Worm (Caenorhabditis elegans) whole organism, young adult: ENCODE results near the gene cpg-20.

Experiments used
- B0261.1 ChIP-seq: sonication (generic microtip); optimal IDR thresholded peaks from 2 replicates; lab custom pipeline; 2016; ENCODE audit warnings: mild to moderate bottlenecking, missing genetic modification characterization, moderate library complexity, missing compliant biosample characterization
- C06A6.2 ChIP-seq: fragments of 200-800 bp; sonication (Bioruptor generic); conservative IDR thresholded peaks from 2 replicates; pipeline ENCODE4 v1.3.6; 2022; ENCODE audit warnings: missing genetic modification characterization, missing compliant biosample characterization
- C17E4.6 ChIP-seq: fragments of 200-800 bp; sonication (Bioruptor generic); IDR thresholded peaks from 2 replicates; pipeline ENCODE4 v1.3.6; 2022; ENCODE audit warnings: missing genetic modification reagents, missing genetic modification characterization, missing compliant biosample characterization
- F23B12.7 ChIP-seq: sonication (generic microtip); optimal IDR thresholded peaks from 2 replicates; lab custom pipeline; 2017; ENCODE audit warnings: missing genetic modification characterization, mild to moderate bottlenecking, missing compliant biosample characterization, antibody characterized with exemption, moderate library complexity; ENCODE audit not compliant: insufficient read depth
- F55B11.4 ChIP-seq: sonication (generic microtip); optimal IDR thresholded peaks from 2 replicates; lab custom pipeline; 2016; ENCODE audit warnings: missing compliant biosample characterization, missing genetic modification characterization, borderline replicate concordance; ENCODE audit not compliant: insufficient read depth
- K11D2.4 ChIP-seq: fragments of 200-800 bp; sonication (Bioruptor generic); IDR thresholded peaks from 2 replicates; pipeline ENCODE4 v1.3.6; 2022; ENCODE audit warnings: missing genetic modification reagents, missing genetic modification characterization, missing compliant biosample characterization
- T07F8.4 ChIP-seq: sonication (generic microtip); optimal IDR thresholded peaks from 2 replicates; lab custom pipeline; 2016; ENCODE audit warnings: mild to moderate bottlenecking, missing genetic modification characterization, moderate library complexity, missing compliant biosample characterization
- Y67H2A.10 ChIP-seq: fragments of 200-800 bp; sonication (Bioruptor generic); conservative IDR thresholded peaks from 2 replicates; pipeline ENCODE4 v1.3.6; 2022; ENCODE audit warnings: missing genetic modification reagents, missing genetic modification characterization, missing compliant biosample characterization
- Y79H2A.3 ChIP-seq: fragments of 200-800 bp; sonication (Bioruptor generic); conservative IDR thresholded peaks from 2 replicates; pipeline ENCODE4 v1.3.6; 2022; ENCODE audit warnings: missing genetic modification reagents, missing genetic modification characterization, missing compliant biosample characterization
- atf-7 ChIP-seq: sonication (generic microtip); optimal IDR thresholded peaks from 2 replicates; lab custom pipeline; 2017; ENCODE audit warnings: mild to moderate bottlenecking, missing genetic modification characterization, missing compliant biosample characterization
- attf-5 ChIP-seq: fragments of 200-800 bp; sonication (Bioruptor generic); optimal IDR thresholded peaks from 2 replicates; lab custom pipeline; 2018; ENCODE audit warnings: mild to moderate bottlenecking, missing genetic modification characterization, missing compliant biosample characterization
- cebp-1 ChIP-seq, 2 experiments: fragments of 200-800 bp in 1 of 2; sonication (Bioruptor generic) in 1 of 2; sonication (generic microtip) in 1 of 2; IDR thresholded peaks in 1 of 2; optimal IDR thresholded peaks in 1 of 2; 2 replicates each; pipeline versions ENCODE4 v1.3.6 to Lab custom; 2017 to 2022; ENCODE audit warnings: missing compliant biosample characterization in 2 of 2, missing genetic modification characterization in 2 of 2, mild to moderate bottlenecking in 1 of 2, missing genetic modification reagents in 1 of 2, moderate library complexity in 1 of 2
- cebp-2 ChIP-seq: fragments of 200-800 bp; sonication (Bioruptor generic); IDR thresholded peaks from 2 replicates; pipeline ENCODE4 v1.3.6; 2022; ENCODE audit warnings: missing genetic modification characterization, missing compliant biosample characterization
- chd-7 ChIP-seq: sonication (generic microtip); optimal IDR thresholded peaks from 2 replicates; lab custom pipeline; 2016; ENCODE audit warnings: mild to moderate bottlenecking, missing genetic modification characterization, moderate library complexity, missing compliant biosample characterization
- die-1 ChIP-seq: sonication (generic microtip); optimal IDR thresholded peaks from 2 replicates; lab custom pipeline; 2016; ENCODE audit warnings: missing genotype, mild to moderate bottlenecking, missing genetic modification characterization, missing compliant biosample characterization
- dox-1 ChIP-seq: fragments of 200-800 bp; sonication (Bioruptor generic); IDR thresholded peaks from 2 replicates; pipeline ENCODE4 v1.3.6; 2022; ENCODE audit warnings: missing genetic modification reagents, missing genetic modification characterization, missing compliant biosample characterization
- egrh-3 ChIP-seq: fragments of 200-800 bp; sonication (Bioruptor generic); IDR thresholded peaks from 2 replicates; pipeline ENCODE4 v1.3.6; 2022; ENCODE audit warnings: missing genetic modification reagents, missing genetic modification characterization, missing compliant biosample characterization
- ets-4 ChIP-seq: fragments of 200-800 bp; sonication (Bioruptor generic); optimal IDR thresholded peaks from 2 replicates; lab custom pipeline; 2018; ENCODE audit warnings: mild to moderate bottlenecking, missing genetic modification characterization, missing compliant biosample characterization
- fkh-3 ChIP-seq: sonication (generic microtip); optimal IDR thresholded peaks from 2 replicates; lab custom pipeline; 2016; ENCODE audit warnings: mild to moderate bottlenecking, missing genetic modification characterization, missing compliant biosample characterization
- gei-17 ChIP-seq: fragments of 200-800 bp; sonication (Bioruptor generic); optimal IDR thresholded peaks from 2 replicates; lab custom pipeline; 2018; ENCODE audit warnings: mild to moderate bottlenecking, missing genetic modification characterization, missing compliant biosample characterization
- hmg-1.2 ChIP-seq: fragments of 200-800 bp; sonication (Bioruptor generic); IDR thresholded peaks from 2 replicates; pipeline ENCODE4 v1.3.6; 2022; ENCODE audit warnings: missing genetic modification reagents, missing genetic modification characterization, missing compliant biosample characterization
- hrde-1 ChIP-seq: sonication (generic microtip); optimal IDR thresholded peaks from 2 replicates; lab custom pipeline; 2016; ENCODE audit warnings: missing genetic modification characterization, mild to moderate bottlenecking, missing compliant biosample characterization, moderate library complexity, missing genotype, missing genetic modification reagents, borderline replicate concordance
- hsf-1 ChIP-seq: fragments of 200-800 bp; sonication (Bioruptor generic); IDR thresholded peaks from 2 replicates; pipeline ENCODE4 v1.3.6; 2022; ENCODE audit warnings: missing genetic modification reagents, missing genetic modification characterization, missing compliant biosample characterization
- lin-40 ChIP-seq: sonication (generic microtip); optimal IDR thresholded peaks from 2 replicates; lab custom pipeline; 2016; ENCODE audit warnings: missing genetic modification characterization, mild to moderate bottlenecking, missing compliant biosample characterization, missing genotype, missing genetic modification reagents
- lsl-1 ChIP-seq: fragments of 200-800 bp; sonication (Bioruptor generic); optimal IDR thresholded peaks from 2 replicates; lab custom pipeline; 2018; ENCODE audit warnings: mild to moderate bottlenecking, missing genetic modification characterization, moderate library complexity, missing compliant biosample characterization
- madf-3 ChIP-seq: fragments of 200-800 bp; sonication (Bioruptor generic); IDR thresholded peaks from 2 replicates; pipeline ENCODE4 v1.3.6; 2022; ENCODE audit warnings: missing genetic modification reagents, missing genetic modification characterization, missing compliant biosample characterization
- mel-28 ChIP-seq: sonication (generic microtip); optimal IDR thresholded peaks from 2 replicates; lab custom pipeline; 2016; ENCODE audit warnings: borderline replicate concordance, mild to moderate bottlenecking, missing genetic modification characterization, missing compliant biosample characterization
- nfya-1 ChIP-seq: sonication (generic microtip); optimal IDR thresholded peaks from 2 replicates; lab custom pipeline; 2017; ENCODE audit warnings: antibody characterized with exemption, missing compliant biosample characterization, missing genetic modification characterization, borderline replicate concordance; ENCODE audit not compliant: insufficient read depth
- nfya-2 ChIP-seq: fragments of 200-800 bp; sonication (Bioruptor generic); IDR thresholded peaks from 2 replicates; pipeline ENCODE4 v1.3.6; 2022; ENCODE audit warnings: missing genetic modification reagents, missing genetic modification characterization, missing compliant biosample characterization
- nhr-120 ChIP-seq: fragments of 200-800 bp; sonication (Bioruptor generic); IDR thresholded peaks from 2 replicates; pipeline ENCODE4 v1.3.6; 2022; ENCODE audit warnings: missing genetic modification characterization, missing compliant biosample characterization
- nhr-179 ChIP-seq: sonication (generic microtip); optimal IDR thresholded peaks from 2 replicates; lab custom pipeline; 2016; ENCODE audit warnings: mild to moderate bottlenecking, missing genetic modification characterization, missing compliant biosample characterization
- nhr-80 ChIP-seq: sonication (generic microtip); optimal IDR thresholded peaks from 2 replicates; lab custom pipeline; 2016; ENCODE audit warnings: missing genetic modification characterization, missing compliant biosample characterization
- nhr-90 ChIP-seq: sonication (generic microtip); optimal IDR thresholded peaks from 2 replicates; lab custom pipeline; 2016; ENCODE audit warnings: missing genotype, mild to moderate bottlenecking, missing genetic modification characterization, missing compliant biosample characterization
- rec-8 ChIP-seq, 2 experiments: sonication (generic microtip); optimal IDR thresholded peaks; 2 replicates each; lab custom pipeline; 2016; ENCODE audit warnings: mild to moderate bottlenecking in 2 of 2, missing genetic modification characterization in 2 of 2, missing genetic modification reagents in 2 of 2, missing genotype in 2 of 2, missing biosample characterization in 1 of 2, missing compliant biosample characterization in 1 of 2, moderate library complexity in 1 of 2
- repo-1 ChIP-seq: sonication (generic microtip); optimal IDR thresholded peaks from 2 replicates; lab custom pipeline; 2017; ENCODE audit warnings: mild to moderate bottlenecking, missing genetic modification characterization, missing compliant biosample characterization
- sea-2 ChIP-seq: fragments of 200-800 bp; sonication (Bioruptor generic); IDR thresholded peaks from 2 replicates; pipeline ENCODE4 v1.3.6; 2022; ENCODE audit warnings: missing genetic modification characterization, missing compliant biosample characterization
- snpc-4 ChIP-seq, 5 experiments: fragments of 150-350 bp in 1 of 5; sonication (generic microtip) in 4 of 5; optimal IDR thresholded peaks; 2 replicates each; lab custom pipeline; 2014 to 2018; ENCODE audit warnings: missing genetic modification characterization in 5 of 5, missing biosample characterization in 3 of 5, antibody characterized with exemption in 2 of 5, mild to moderate bottlenecking in 2 of 5, missing compliant biosample characterization in 2 of 5, missing genotype in 2 of 5, moderate library complexity in 2 of 5, missing genetic modification reagents in 1 of 5
- somi-1 ChIP-seq: fragments of 200-800 bp; sonication (Bioruptor generic); optimal IDR thresholded peaks from 2 replicates; lab custom pipeline; 2018; ENCODE audit warnings: mild to moderate bottlenecking, missing genetic modification characterization, missing compliant biosample characterization
- unc-62 ChIP-seq: fragments of 150-350 bp; optimal IDR thresholded peaks from 2 replicates; lab custom pipeline; 2014; ENCODE audit warnings: missing biosample characterization, missing genetic modification reagents, missing genetic modification characterization
- zfh-2 ChIP-seq: fragments of 200-800 bp; sonication (Bioruptor generic); conservative IDR thresholded peaks from 2 replicates; pipeline ENCODE4 v1.3.6; 2022; ENCODE audit warnings: missing genetic modification reagents, missing genetic modification characterization, missing compliant biosample characterization
- ztf-26 ChIP-seq: sonication (generic microtip); optimal IDR thresholded peaks from 2 replicates; lab custom pipeline; 2017; ENCODE audit warnings: missing genetic modification characterization, missing compliant biosample characterization
- ztf-6 ChIP-seq: fragments of 200-800 bp; sonication (Bioruptor generic); IDR thresholded peaks from 2 replicates; pipeline ENCODE4 v1.3.6; 2022; ENCODE audit warnings: missing genetic modification reagents, missing genetic modification characterization, missing compliant biosample characterization

The cpg-20 gene

ce11 chrIV:6112291-6112690, 36.3 kb upstream of the cpg-20 start, which contains the start of gene M03D4.3:
Gene M03D4.3 (minus strand): TSS chrIV:6112391.
- TF ChIP-seq mel-28 (tag; lab: Kevin White, UChicago) = no peak
- TF ChIP-seq madf-3 = no peak
- TF ChIP-seq lsl-1 = no peak
- TF ChIP-seq ets-4 = no peak
- no peak for TF ChIP-seq ztf-26
- no peak for TF ChIP-seq Y67H2A.10 (GFP tag; lab: Robert Waterston, UW)
- TF ChIP-seq, all 124 proteins: peak for 0

DNA sequence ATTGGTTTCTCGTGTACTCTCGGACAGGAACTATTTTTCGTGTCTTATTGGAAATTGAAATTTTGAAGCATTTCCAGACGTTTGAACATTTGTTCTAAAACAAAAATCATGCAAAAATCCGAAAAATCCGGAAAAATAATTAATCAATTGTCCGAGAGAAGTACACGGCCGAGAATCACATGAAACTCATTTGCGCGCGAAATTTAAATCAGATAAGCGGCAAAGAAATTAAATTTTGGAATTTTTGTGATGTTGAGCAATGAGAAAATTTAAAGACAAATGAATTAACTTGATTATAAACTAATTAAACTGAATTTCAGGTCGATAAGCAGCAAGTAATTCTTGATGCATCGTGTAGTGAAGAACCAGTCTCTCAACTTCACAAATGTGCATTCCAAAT, 32.6 kb upstream of the cpg-20 start:
- no peak for TF ChIP-seq F23B12.7
- no peak for TF ChIP-seq T07F8.4 (tag; lab: Kevin White, UChicago)
- no peak for TF ChIP-seq rec-8 (tag; optimal IDR thresholded peaks at IDR 0.05; lab: Kevin White, UChicago)
- TF ChIP-seq C17E4.6 (GFP tag; lab: Robert Waterston, UW) = no peak
- TF ChIP-seq nfya-1 = no peak
- no peak for TF ChIP-seq unc-62 (GFP tag; lab: Kevin White, UChicago)
- TF ChIP-seq sea-2 (GFP tag; lab: Robert Waterston, UW) = no peak
- TF ChIP-seq B0261.1 (tag; lab: Kevin White, UChicago) = no peak

- TF ChIP-seq nhr-179 (tag; lab: Kevin White, UChicago) (no peak), Y79H2A.3 (no peak), nhr-90 (tag; lab: Kevin White, UChicago) (no peak), nfya-2 (GFP tag; lab: Robert Waterston, UW) (no peak), egrh-3 (0 out of 2 replicates have a peak, but pooled peaks have one; percentile 39), unc-62 (GFP tag; lab: Kevin White, UChicago) (no peak), repo-1 (tag; lab: Kevin White, UChicago) (no peak), hmg-1.2 (GFP tag; lab: Robert Waterston, UW) (peak; percentile 7; the same call in 1 of the 2 replicates), ztf-6 (GFP tag; lab: Robert Waterston, UW) (no peak), hsf-1 (GFP tag; lab: Robert Waterston, UW) (no peak), gei-17 (GFP tag; lab: Kevin White, UChicago) (no peak), zfh-2 (peak; percentile 73), madf-3 (no peak), dox-1 (GFP tag; lab: Robert Waterston, UW) (no peak), F55B11.4 (tag; lab: Kevin White, UChicago) (no peak), hrde-1 (tag; lab: Kevin White, UChicago) (no peak)
Observed at ce11 chrIV:6104446-6104845, 28.4 kb upstream of the cpg-20 start.

ce11 chrIV:6099770-6100169, 23.7 kb upstream of the cpg-20 start:
- TF ChIP-seq unc-62 (GFP tag; lab: Kevin White, UChicago) = peak; percentile 10
- TF ChIP-seq cebp-1 (GFP tag; IDR thresholded peaks at IDR 0.05; lab: Robert Waterston, UW) = peak; percentile 50; the same call in 1 of the 2 replicates
- TF ChIP-seq cebp-1 (tag; optimal IDR thresholded peaks at IDR 0.05; lab: Kevin White, UChicago) = peak; percentile 74
- no peak for TF ChIP-seq fkh-3 (tag; lab: Kevin White, UChicago)
- TF ChIP-seq nhr-80 (tag; lab: Kevin White, UChicago) = peak; percentile 77
- TF ChIP-seq cebp-2 (GFP tag; lab: Robert Waterston, UW) = no peak
- TF ChIP-seq attf-5 = peak; percentile 45
- TF ChIP-seq atf-7 = no peak
- TF ChIP-seq somi-1 = peak; percentile 91
- peak; percentile 48 for TF ChIP-seq ztf-26
- peak; percentile 22; the same call in 1 of the 2 replicates for TF ChIP-seq C06A6.2 (GFP tag; lab: Robert Waterston, UW)
- TF ChIP-seq nhr-120 (GFP tag; lab: Robert Waterston, UW) = no peak
- no peak for TF ChIP-seq snpc-4 (GFP tag; optimal IDR thresholded peaks at IDR 0.05; lab: Kevin White, UChicago)
- peak in 1 of 4 experiments; percentile 46 for TF ChIP-seq snpc-4 (tag; optimal IDR thresholded peaks at IDR 0.05; lab: Kevin White, UChicago)
- TF ChIP-seq lin-40 (tag; lab: Kevin White, UChicago) = peak; percentile 73
- TF ChIP-seq chd-7 (tag; lab: Kevin White, UChicago) = peak; percentile 41
- peak; percentile 64 for TF ChIP-seq die-1 (tag; lab: Kevin White, UChicago)
- TF ChIP-seq K11D2.4 (GFP tag; lab: Robert Waterston, UW) = peak; percentile 56; the same call in 1 of the 2 replicates
